Worm (Caenorhabditis elegans): Measurements from ENCODE around the gene C04E6.12.

The C04E6.12 gene

ce11 chrV:5882429-5882828, 37.4 kb downstream of the C04E6.12 start:
- TF ChIP-seq flt-1 (GFP tag; IDR thresholded peaks at IDR 0.05): no peak
- TF ChIP-seq ama-1 (optimal IDR thresholded peaks at IDR 0.05): no peak

ce11 chrV:5880064-5880463, 39.7 kb downstream of the C04E6.12 start, which contains the start of gene C02G6.3:
Gene C02G6.3 (plus strand): TSS chrV:5880364.
- TF ChIP-seq tbx-11 (GFP tag; IDR thresholded peaks at IDR 0.05) (no peak), ets-7 (tag; optimal IDR thresholded peaks at IDR 0.05) (no peak), F13C5.2 (tag; optimal IDR thresholded peaks at IDR 0.05) (no peak), tra-4 (tag; optimal IDR thresholded peaks at IDR 0.05) (no peak), flt-1 (GFP tag; IDR thresholded peaks at IDR 0.05) (no peak), hnd-1 (tag; optimal IDR thresholded peaks at IDR 0.05) (no peak), ama-1 (optimal IDR thresholded peaks at IDR 0.05) (no peak), sea-1 (GFP tag; conservative IDR thresholded peaks at IDR 0.05) (no peak), scrt-1 (GFP tag; IDR thresholded peaks at IDR 0.05) (no peak), aly-1 (tag; optimal IDR thresholded peaks at IDR 0.05) (no peak), ceh-36 (tag; optimal IDR thresholded peaks at IDR 0.05) (no peak), ceh-13 (GFP tag; optimal IDR thresholded peaks at IDR 0.05) (no peak)

- TF ChIP-seq B0310.2 (tag; optimal IDR thresholded peaks at IDR 0.05) (no peak), F13C5.2 (tag; optimal IDR thresholded peaks at IDR 0.05) (no peak), hmg-4 (GFP tag; optimal IDR thresholded peaks at IDR 0.05) (no peak), sea-1 (GFP tag; conservative IDR thresholded peaks at IDR 0.05) (no peak), tbx-37 (GFP tag; conservative IDR thresholded peaks at IDR 0.05) (no peak), scrt-1 (GFP tag; IDR thresholded peaks at IDR 0.05) (no peak), pes-1 (GFP tag; IDR thresholded peaks at IDR 0.05) (no peak), ama-1 (optimal IDR thresholded peaks at IDR 0.05) (no peak), ets-7 (tag; optimal IDR thresholded peaks at IDR 0.05) (no peak)
Observed at ce11 chrV:5876966-5877365, 42.8 kb downstream of the C04E6.12 start.

ce11 chrV:5871759-5872158, 48.0 kb downstream of the C04E6.12 start, which contains the start of gene C02G6.2:
Gene C02G6.2 (plus strand): TSS chrV:5872059.
- TF ChIP-seq tra-4 (tag; optimal IDR thresholded peaks at IDR 0.05) (no peak), ets-7 (tag; optimal IDR thresholded peaks at IDR 0.05) (no peak), sea-1 (GFP tag; conservative IDR thresholded peaks at IDR 0.05) (no peak), tbx-11 (GFP tag; IDR thresholded peaks at IDR 0.05) (no peak), pes-1 (GFP tag; IDR thresholded peaks at IDR 0.05) (no peak), flt-1 (GFP tag; IDR thresholded peaks at IDR 0.05) (no peak)

- TF ChIP-seq sea-1 (GFP tag; conservative IDR thresholded peaks at IDR 0.05) (no peak), tra-4 (tag; optimal IDR thresholded peaks at IDR 0.05) (no peak), pes-1 (GFP tag; IDR thresholded peaks at IDR 0.05) (no peak), ets-7 (tag; optimal IDR thresholded peaks at IDR 0.05) (no peak), ceh-13 (GFP tag; optimal IDR thresholded peaks at IDR 0.05) (no peak), tbx-37 (GFP tag; conservative IDR thresholded peaks at IDR 0.05) (no peak), flt-1 (GFP tag; IDR thresholded peaks at IDR 0.05) (no peak), ama-1 (optimal IDR thresholded peaks at IDR 0.05) (no peak), hmbx-1 (tag; optimal IDR thresholded peaks at IDR 0.05) (no peak), scrt-1 (GFP tag; IDR thresholded peaks at IDR 0.05) (no peak), tbx-11 (GFP tag; IDR thresholded peaks at IDR 0.05) (no peak), B0310.2 (tag; optimal IDR thresholded peaks at IDR 0.05) (no peak), hnd-1 (tag; optimal IDR thresholded peaks at IDR 0.05) (no peak), hmg-4 (GFP tag; optimal IDR thresholded peaks at IDR 0.05) (no peak), ceh-36 (tag; optimal IDR thresholded peaks at IDR 0.05) (no peak), aly-1 (tag; optimal IDR thresholded peaks at IDR 0.05) (no peak), F13C5.2 (tag; optimal IDR thresholded peaks at IDR 0.05) (no peak)
Observed at ce11 chrV:5869227-5869626, 50.6 kb downstream of the C04E6.12 start, which contains the start of gene F26F12.4. Gene F26F12.4 (minus strand): TSS chrV:5869327.
